Worm (Caenorhabditis elegans) whole organism, late embryonic: Measurements from ENCODE around the gene C46A5.1.

ENCODE experiments used
- C08G9.2 ChIP-seq: sonication (generic microtip); optimal IDR thresholded peaks from 2 replicates; lab custom pipeline; 2016; ENCODE audit warnings: mild to moderate bottlenecking, missing genetic modification characterization, moderate library complexity, missing compliant biosample characterization
- ama-1 ChIP-seq: fragments of 150-350 bp; optimal IDR thresholded peaks from 2 replicates; lab custom pipeline; 2014
- ceh-22 ChIP-seq: sonication (generic microtip); optimal IDR thresholded peaks from 2 replicates; lab custom pipeline; 2017; ENCODE audit warnings: missing biosample characterization, missing genetic modification characterization
- dmd-4 ChIP-seq: sonication (generic microtip); optimal IDR thresholded peaks from 2 replicates; lab custom pipeline; 2016; ENCODE audit warnings: borderline replicate concordance, missing genetic modification characterization, missing compliant biosample characterization

DNA sequence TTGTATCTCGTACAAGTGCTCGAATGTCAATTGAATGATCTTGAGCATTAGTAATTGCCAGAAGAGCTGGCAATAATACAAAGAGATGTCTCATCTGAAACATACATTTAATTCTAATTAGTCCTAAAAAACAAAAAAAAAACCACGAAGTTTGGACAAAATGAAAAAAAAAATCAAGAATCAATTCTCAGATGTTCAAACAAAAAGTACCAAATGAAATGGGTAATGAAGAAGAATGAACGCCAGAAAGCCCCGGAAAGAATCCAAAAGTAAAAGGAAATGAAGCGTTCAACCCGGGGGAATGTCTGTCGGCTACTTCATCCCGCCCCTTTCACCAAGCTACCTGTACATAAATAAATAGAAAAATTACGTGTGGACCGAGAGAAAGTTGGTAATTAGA lies 45.8 kb upstream of the C46A5.1 start, which contains the start of gene F33D4.6:
- no peak for TF ChIP-seq ama-1 (lab: Kevin White, UChicago)
- no peak for TF ChIP-seq C08G9.2 (tag; lab: Kevin White, UChicago)
- TF ChIP-seq dmd-4: no peak
- TF ChIP-seq ceh-22 (tag; lab: Kevin White, UChicago): no peak
